In genomic region chr3L:16402253-16402652, dm6 we compare ENCODE assay signal across 2 fruit fly cellular contexts.
TF ChIP-seq lines count a peak whose summit lies in the region.

No protein-coding gene starts in this region.

- TF ChIP-seq CTCF in whole organism, embryonic (GFP tag; optimal IDR thresholded peaks at IDR 0.05; lab: Kevin White, UChicago) = no peak

TF ChIP-seq in whole organism, embryonic, 481 proteins besides CTCF, POLR2A, EP300 and RAD21:
- no peak for TF ChIP-seq chif (GFP tag; optimal IDR thresholded peaks at IDR 0.05; lab: Kevin White, UChicago)
- TF ChIP-seq eyg (GFP tag; optimal IDR thresholded peaks at IDR 0.05; lab: Kevin White, UChicago) = no peak
- no peak for TF ChIP-seq CG3065 (GFP tag; optimal IDR thresholded peaks at IDR 0.05; lab: Kevin White, UChicago)
- no peak for TF ChIP-seq HmgZ (tag; optimal IDR thresholded peaks at IDR 0.05; lab: Kevin White, UChicago)
- TF ChIP-seq sens (GFP tag; lab: Kevin White, UChicago) = peak; percentile 52
- no peak for TF ChIP-seq vfl (GFP tag; optimal IDR thresholded peaks at IDR 0.05; lab: Kevin White, UChicago)
- no peak for TF ChIP-seq mam (GFP tag; optimal IDR thresholded peaks at IDR 0.05; lab: Kevin White, UChicago)
- TF ChIP-seq CG17802 (tag; optimal IDR thresholded peaks at IDR 0.05; lab: Kevin White, UChicago) = no peak
- no peak for TF ChIP-seq CG12659 (GFP tag; optimal IDR thresholded peaks at IDR 0.05; lab: Kevin White, UChicago)
- TF ChIP-seq maf-S (GFP tag; optimal IDR thresholded peaks at IDR 0.05; lab: Kevin White, UChicago) = no peak
- TF ChIP-seq CG11093 (GFP tag; IDR thresholded peaks at IDR 0.05; lab: Robert Waterston, UW) = no peak
- TF ChIP-seq CG8089 (GFP tag; optimal IDR thresholded peaks at IDR 0.05; lab: Kevin White, UChicago) = no peak
- no peak for TF ChIP-seq CG17568 (GFP tag; optimal IDR thresholded peaks at IDR 0.05; lab: Kevin White, UChicago)
- no peak for TF ChIP-seq lmd (GFP tag; IDR thresholded peaks at IDR 0.05; lab: Robert Waterston, UW)
- TF ChIP-seq CG1233 (GFP tag; optimal IDR thresholded peaks at IDR 0.05; lab: Kevin White, UChicago) = no peak
- no peak for TF ChIP-seq z (GFP tag; IDR thresholded peaks at IDR 0.05; lab: Robert Waterston, UW)
- TF ChIP-seq YL-1 (GFP tag; optimal IDR thresholded peaks at IDR 0.05; lab: Kevin White, UChicago) = no peak
- no peak for TF ChIP-seq Oli (tag; optimal IDR thresholded peaks at IDR 0.05; lab: Kevin White, UChicago)
- TF ChIP-seq CG15514 (GFP tag; optimal IDR thresholded peaks at IDR 0.05; lab: Kevin White, UChicago) = peak; percentile 9
- no peak for TF ChIP-seq CG16815 (GFP tag; optimal IDR thresholded peaks at IDR 0.05; lab: Kevin White, UChicago)
- no peak for TF ChIP-seq CG3281 (GFP tag; optimal IDR thresholded peaks at IDR 0.05; lab: Kevin White, UChicago)
- TF ChIP-seq Mrtf (GFP tag; IDR thresholded peaks at IDR 0.05; lab: Robert Waterston, UW) = no peak
- no peak for TF ChIP-seq CG13894 (tag; optimal IDR thresholded peaks at IDR 0.05; lab: Kevin White, UChicago)
- TF ChIP-seq oc (tag; optimal IDR thresholded peaks at IDR 0.05; lab: Kevin White, UChicago) = no peak
- TF ChIP-seq CG12219 (GFP tag; optimal IDR thresholded peaks at IDR 0.05; lab: Kevin White, UChicago) = no peak
- TF ChIP-seq slp2 (GFP tag; optimal IDR thresholded peaks at IDR 0.05; lab: Kevin White, UChicago) = no peak
- TF ChIP-seq bbx (GFP tag; IDR thresholded peaks at IDR 0.05; lab: Robert Waterston, UW; ENCODE audit: partially characterized antibody) = peak; percentile 39; the same call in 1 of the 2 replicates
- peak; percentile 15; the same call in 1 of the 2 replicates for TF ChIP-seq sob (GFP tag; IDR thresholded peaks at IDR 0.05; lab: Robert Waterston, UW)
- peak; percentile 49 for TF ChIP-seq exex (tag; optimal IDR thresholded peaks at IDR 0.05; lab: Kevin White, UChicago)
- TF ChIP-seq zf30C (GFP tag; optimal IDR thresholded peaks at IDR 0.05; lab: Kevin White, UChicago) = no peak
- TF ChIP-seq MESR4 (GFP tag; optimal IDR thresholded peaks at IDR 0.05; lab: Kevin White, UChicago) = no peak
- no peak for TF ChIP-seq Atf3 (GFP tag; optimal IDR thresholded peaks at IDR 0.05; lab: Kevin White, UChicago)
- TF ChIP-seq row (GFP tag; IDR thresholded peaks at IDR 0.05; lab: Robert Waterston, UW) = no peak
- TF ChIP-seq mirr (GFP tag; optimal IDR thresholded peaks at IDR 0.05; lab: Kevin White, UChicago) = peak; percentile 24
- peak; percentile 77; the same call in 1 of the 3 replicates for TF ChIP-seq CG2199 (GFP tag; IDR thresholded peaks at IDR 0.05; lab: Robert Waterston, UW)
- no peak for TF ChIP-seq prd (optimal IDR thresholded peaks at IDR 0.05; lab: Kevin White, UChicago)
- no peak for TF ChIP-seq prd (GFP tag; IDR thresholded peaks at IDR 0.05; lab: Robert Waterston, UW)
- TF ChIP-seq CG9215 (GFP tag; IDR thresholded peaks at IDR 0.05; lab: Robert Waterston, UW) = no peak
- no peak for TF ChIP-seq CG17328 (GFP tag; IDR thresholded peaks at IDR 0.05; lab: Robert Waterston, UW)

TF ChIP-seq in whole organism, prepupa, 60 proteins besides CTCF, POLR2A, EP300 and RAD21:
- TF ChIP-seq svp (GFP tag; lab: Kevin White, UChicago) (peak; percentile 60), Lpt (GFP tag; optimal IDR thresholded peaks at IDR 0.05; lab: Kevin White, UChicago) (no peak), Ets96B (tag; optimal IDR thresholded peaks at IDR 0.05; lab: Kevin White, UChicago) (no peak), ss (GFP tag; optimal IDR thresholded peaks at IDR 0.05; lab: Kevin White, UChicago) (no peak)
